Fruit fly (Drosophila melanogaster): Measurements from ENCODE around the gene GluRS-m.

Gene GluRS-m

dm6 chr3L:16391257-16391656 is 25.7 kb downstream of the GluRS-m start:
- no peak for TF ChIP-seq CG11560 (tag; IDR thresholded peaks at IDR 0.05)
- TF ChIP-seq D (optimal IDR thresholded peaks at IDR 0.05) = no peak
- TF ChIP-seq D (GFP tag; optimal IDR thresholded peaks at IDR 0.05) = no peak
- TF ChIP-seq CoRest (tag; optimal IDR thresholded peaks at IDR 0.05) = no peak
- TF ChIP-seq chinmo (GFP tag; IDR thresholded peaks at IDR 0.05; ENCODE audit: partially characterized antibody) = 0 out of 4 replicates have a peak, but pooled peaks have one; percentile 41
- no peak for TF ChIP-seq CG8924 (tag; optimal IDR thresholded peaks at IDR 0.05)
- TF ChIP-seq ci (GFP tag; IDR thresholded peaks at IDR 0.05) = no peak
- no peak for TF ChIP-seq chif (GFP tag; optimal IDR thresholded peaks at IDR 0.05)
- TF ChIP-seq salm (tag; optimal IDR thresholded peaks at IDR 0.05) = no peak
- TF ChIP-seq dysf (GFP tag; IDR thresholded peaks at IDR 0.05) = 0 out of 3 replicates have a peak, but pooled peaks have one; percentile 20
- TF ChIP-seq CG31224 (GFP tag; IDR thresholded peaks at IDR 0.05) = no peak; the same call in 1 of the 2 replicates
- no peak for TF ChIP-seq Sry-δ (GFP tag; optimal IDR thresholded peaks at IDR 0.05)
- no peak for TF ChIP-seq lab (GFP tag; optimal IDR thresholded peaks at IDR 0.05)
- no peak for TF ChIP-seq HLH4C (GFP tag; IDR thresholded peaks at IDR 0.05; ENCODE audit: partially characterized antibody)
- TF ChIP-seq Ets65A (GFP tag) = peak; percentile 89
- no peak for TF ChIP-seq pan (optimal IDR thresholded peaks at IDR 0.05)
- TF ChIP-seq pan (GFP tag; optimal IDR thresholded peaks at IDR 0.05 in 1 of 2, IDR thresholded peaks at IDR 0.05 in 1 of 2) = peak in 1 of 2 experiments; percentile 21
- TF ChIP-seq Med (GFP tag) = peak; percentile 28
- TF ChIP-seq dati (GFP tag; IDR thresholded peaks at IDR 0.05) = no peak
- TF ChIP-seq Fer2 (tag; optimal IDR thresholded peaks at IDR 0.05) = no peak
- no peak for TF ChIP-seq Jarid2 (GFP tag; optimal IDR thresholded peaks at IDR 0.05)
- no peak for TF ChIP-seq Doc3 (GFP tag; IDR thresholded peaks at IDR 0.05; ENCODE audit: partially characterized antibody)
- no peak for TF ChIP-seq tap (tag; optimal IDR thresholded peaks at IDR 0.05)
- no peak for TF ChIP-seq Hsf (GFP tag; optimal IDR thresholded peaks at IDR 0.05)
- TF ChIP-seq CG3726 (GFP tag; IDR thresholded peaks at IDR 0.05) = no peak
- TF ChIP-seq CG32767 (GFP tag; IDR thresholded peaks at IDR 0.05) = no peak
- no peak for TF ChIP-seq nerfin-1 (tag; optimal IDR thresholded peaks at IDR 0.05)
- TF ChIP-seq Abd-B (GFP tag; optimal IDR thresholded peaks at IDR 0.05) = no peak
- no peak for TF ChIP-seq trh (GFP tag; optimal IDR thresholded peaks at IDR 0.05)
- no peak for TF ChIP-seq CG18619 (GFP tag; optimal IDR thresholded peaks at IDR 0.05)
- 0 out of 3 replicates have a peak, but pooled peaks have one; percentile 23 for TF ChIP-seq zfh1 (GFP tag; IDR thresholded peaks at IDR 0.05)
- no peak for TF ChIP-seq CG1602 (GFP tag; optimal IDR thresholded peaks at IDR 0.05)
- TF ChIP-seq CG4617 (GFP tag; optimal IDR thresholded peaks at IDR 0.05; ENCODE audit: borderline replicate concordance) = no peak
- TF ChIP-seq MTF-1 (GFP tag; optimal IDR thresholded peaks at IDR 0.05; ENCODE audit: borderline replicate concordance) = no peak
- TF ChIP-seq stwl (tag; optimal IDR thresholded peaks at IDR 0.05) = no peak
- TF ChIP-seq CG3065 (GFP tag; optimal IDR thresholded peaks at IDR 0.05) = no peak
- TF ChIP-seq CG9215 (GFP tag; IDR thresholded peaks at IDR 0.05) = no peak
- no peak for TF ChIP-seq CG14050 (GFP tag; IDR thresholded peaks at IDR 0.05)

dm6 chr3L:16390793-16391192 is 26.2 kb downstream of the GluRS-m start:
- peak; percentile 88 for TF ChIP-seq E2f2 (GFP tag; IDR thresholded peaks at IDR 0.05)
- no peak for TF ChIP-seq Six4 (GFP tag; optimal IDR thresholded peaks at IDR 0.05)
- no peak for TF ChIP-seq Sox100B (GFP tag; optimal IDR thresholded peaks at IDR 0.05)
- TF ChIP-seq sens (GFP tag) = peak; percentile 52
- peak; percentile 11 for TF ChIP-seq Blimp-1 (GFP tag; optimal IDR thresholded peaks at IDR 0.05)
- peak; percentile 86 for TF ChIP-seq Dp (GFP tag; optimal IDR thresholded peaks at IDR 0.05)
- TF ChIP-seq CG11504 (tag; optimal IDR thresholded peaks at IDR 0.05) = peak; percentile 12
- no peak for TF ChIP-seq Sox102F (GFP tag; optimal IDR thresholded peaks at IDR 0.05)
- peak; percentile 67 for TF ChIP-seq CG13287 (GFP tag; IDR thresholded peaks at IDR 0.05; ENCODE audit: partially characterized antibody)
- no peak for TF ChIP-seq CG2889 (GFP tag; IDR thresholded peaks at IDR 0.05)
- no peak for TF ChIP-seq HHEX (GFP tag; optimal IDR thresholded peaks at IDR 0.05)
- peak; percentile 5 for TF ChIP-seq CG12391 (tag; optimal IDR thresholded peaks at IDR 0.05)
- TF ChIP-seq hbn (GFP tag; IDR thresholded peaks at IDR 0.05; ENCODE audit: partially characterized antibody) = 0 out of 2 replicates have a peak, but pooled peaks have one; percentile 16
- no peak for TF ChIP-seq bowl (GFP tag; IDR thresholded peaks at IDR 0.05)
- TF ChIP-seq pum (GFP tag; optimal IDR thresholded peaks at IDR 0.05) = no peak
- TF ChIP-seq D19B (GFP tag; optimal IDR thresholded peaks at IDR 0.05) = no peak

All from whole organism, embryonic.